Worm (Caenorhabditis elegans): Measurements from ENCODE around the gene Y57G11C.1144.

DNA sequence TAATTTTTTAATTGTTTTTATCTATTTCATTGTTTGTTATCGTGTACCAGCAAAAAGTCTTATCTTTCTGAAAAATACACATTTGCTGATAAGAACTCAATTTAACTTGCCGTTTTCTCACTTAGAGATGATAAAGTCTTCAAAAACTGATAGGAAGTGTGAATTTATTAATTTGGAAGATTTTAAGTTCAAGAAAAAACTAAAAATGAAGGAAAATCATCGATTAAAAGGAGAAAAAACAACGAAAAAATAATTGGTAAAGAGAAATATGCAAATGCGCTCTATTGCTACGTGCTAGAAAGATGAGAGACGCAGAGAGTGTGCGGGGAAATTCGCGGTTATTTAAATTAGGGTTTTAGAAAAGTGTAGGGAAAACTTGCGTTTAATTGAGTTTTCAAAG lies 22.3 kb downstream of the Y57G11C.1144 start:
- TF ChIP-seq hlh-30 (tag; optimal IDR thresholded peaks at IDR 0.05; ENCODE audit: insufficient read depth) (peak; percentile 44), fkh-10 (GFP tag; optimal IDR thresholded peaks at IDR 0.05) (peak; percentile 55), dpl-1 (GFP tag; optimal IDR thresholded peaks at IDR 0.05) (peak; percentile 93), nhr-28 (tag; optimal IDR thresholded peaks at IDR 0.05) (peak; percentile 58), pqm-1 (tag; optimal IDR thresholded peaks at IDR 0.05) (peak; percentile 96), Y48G9A.11 (GFP tag; IDR thresholded peaks at IDR 0.05) (no peak)
